Fruit fly (Drosophila melanogaster): ENCODE data around the gene svr.

The svr gene

dm6 chrX:515676-516075 is 19.4 kb downstream of the svr start:
- no peak for TF ChIP-seq dac (GFP tag; optimal IDR thresholded peaks at IDR 0.05)
- peak; percentile 49 for TF ChIP-seq fkh (GFP tag; optimal IDR thresholded peaks at IDR 0.05)
- TF ChIP-seq CG3919 (GFP tag; optimal IDR thresholded peaks at IDR 0.05), result no peak

DNA sequence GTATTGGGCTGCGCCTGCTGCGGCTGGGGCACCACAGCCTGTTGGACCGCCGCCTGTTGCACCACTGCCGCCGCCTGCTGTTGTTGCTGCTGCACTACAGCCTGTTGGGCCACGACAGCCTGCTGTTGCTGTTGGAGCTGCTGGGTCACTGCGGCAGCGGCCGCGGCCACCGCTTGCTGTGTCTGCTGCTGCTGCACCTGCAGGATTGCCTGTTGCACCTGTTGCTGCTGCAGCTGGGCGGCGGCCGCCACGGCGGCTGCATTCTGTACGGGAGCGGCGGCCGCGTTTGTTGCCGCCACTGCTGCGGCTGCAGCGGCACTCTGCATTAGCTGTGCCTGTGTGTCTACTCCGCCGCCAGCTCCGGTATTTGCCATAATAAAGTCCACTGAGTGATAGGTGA is 22.6 kb downstream of the svr start:
- TF ChIP-seq CG34406 (GFP tag; optimal IDR thresholded peaks at IDR 0.05), result no peak
- TF ChIP-seq CG6792 (GFP tag; optimal IDR thresholded peaks at IDR 0.05), result no peak
- TF ChIP-seq Eip78C (GFP tag), result no peak
- TF ChIP-seq Ets21C (GFP tag; optimal IDR thresholded peaks at IDR 0.05), result no peak
- TF ChIP-seq dsx (GFP tag; optimal IDR thresholded peaks at IDR 0.05; ENCODE audit: poor library complexity, severe bottlenecking), result no peak
- TF ChIP-seq CG8632 (GFP tag; optimal IDR thresholded peaks at IDR 0.05), result no peak
- TF ChIP-seq eg (GFP tag; IDR thresholded peaks at IDR 0.05), result no peak
- no peak for TF ChIP-seq CG1621 (tag; optimal IDR thresholded peaks at IDR 0.05)
- TF ChIP-seq Ets96B (tag; optimal IDR thresholded peaks at IDR 0.05), result no peak
- TF ChIP-seq OdsH (GFP tag; optimal IDR thresholded peaks at IDR 0.05), result no peak
- TF ChIP-seq fkh (GFP tag; optimal IDR thresholded peaks at IDR 0.05), result no peak
- TF ChIP-seq CG11294 (GFP tag; IDR thresholded peaks at IDR 0.05), result no peak
- TF ChIP-seq CG15336 (GFP tag; IDR thresholded peaks at IDR 0.05), result no peak

- TF ChIP-seq lz (GFP tag; optimal IDR thresholded peaks at IDR 0.05), result no peak
- peak in 1 of 2 experiments; percentile 7 for TF ChIP-seq ss (GFP tag; optimal IDR thresholded peaks at IDR 0.05)
- TF ChIP-seq Eip78C (GFP tag), result peak; percentile 50
- TF ChIP-seq vri (GFP tag; optimal IDR thresholded peaks at IDR 0.05), result peak; percentile 12
Measured at dm6 chrX:520215-520861, 24.1 kb downstream of the svr start.

- TF ChIP-seq Met (GFP tag; optimal IDR thresholded peaks at IDR 0.05) (no peak), Eip78C (GFP tag) (peak; percentile 23)
Measured at dm6 chrX:521683-522082, 25.4 kb downstream of the svr start.

dm6 chrX:522357-523043 is 26.3 kb downstream of the svr start:
- TF ChIP-seq CG6854 (GFP tag; optimal IDR thresholded peaks at IDR 0.05) (peak; percentile 62), Hr4 (GFP tag; optimal IDR thresholded peaks at IDR 0.05) (peak; percentile 62), CG10631 (GFP tag; optimal IDR thresholded peaks at IDR 0.05) (peak; percentile 25), Lpt (GFP tag; optimal IDR thresholded peaks at IDR 0.05) (peak; percentile 82), Hr39 (GFP tag; optimal IDR thresholded peaks at IDR 0.05) (peak; percentile 77), CG4318 (GFP tag; optimal IDR thresholded peaks at IDR 0.05) (peak; percentile 50), fd59A (GFP tag; optimal IDR thresholded peaks at IDR 0.05) (peak; percentile 52), Sox102F (GFP tag; optimal IDR thresholded peaks at IDR 0.05) (peak; percentile 76), CG10669 (GFP tag; optimal IDR thresholded peaks at IDR 0.05) (peak; percentile 60), Eip93F (GFP tag; optimal IDR thresholded peaks at IDR 0.05) (peak; percentile 16), acj6 (GFP tag; optimal IDR thresholded peaks at IDR 0.05) (peak; percentile 73), Ets96B (tag; optimal IDR thresholded peaks at IDR 0.05) (peak; percentile 48), CG8632 (GFP tag; optimal IDR thresholded peaks at IDR 0.05) (peak; percentile 60), CG11762 (GFP tag; optimal IDR thresholded peaks at IDR 0.05; ENCODE audit: insufficient read depth) (peak; percentile 52), Smox (GFP tag; optimal IDR thresholded peaks at IDR 0.05) (peak; percentile 79), CG11294 (GFP tag; IDR thresholded peaks at IDR 0.05) (peak; percentile 56; the same call in 1 of the 2 replicates), CG16779 (tag; optimal IDR thresholded peaks at IDR 0.05) (peak; percentile 9), Met (GFP tag; optimal IDR thresholded peaks at IDR 0.05) (peak; percentile 80), CG6163 (GFP tag; IDR thresholded peaks at IDR 0.05) (peak; percentile 86), CG9139 (GFP tag; optimal IDR thresholded peaks at IDR 0.05) (no peak), lz (GFP tag; optimal IDR thresholded peaks at IDR 0.05) (peak; percentile 84), achi (GFP tag; optimal IDR thresholded peaks at IDR 0.05) (peak; percentile 61), spab (GFP tag; optimal IDR thresholded peaks at IDR 0.05) (peak; percentile 13), Blimp-1 (GFP tag; optimal IDR thresholded peaks at IDR 0.05) (no peak), Eip78C (GFP tag) (peak; percentile 51), OdsH (GFP tag; optimal IDR thresholded peaks at IDR 0.05) (peak; percentile 72), dac (GFP tag; optimal IDR thresholded peaks at IDR 0.05) (peak; percentile 61), ss (GFP tag; optimal IDR thresholded peaks at IDR 0.05) (peak; percentile 47 to 59), CG6808 (GFP tag; optimal IDR thresholded peaks at IDR 0.05) (peak; percentile 56), CG8119 (GFP tag; IDR thresholded peaks at IDR 0.05) (peak; percentile 55; the same call in 1 of the 3 replicates)

Data from whole organism, prepupa.